Worm (Caenorhabditis elegans) whole organism, L2 larva: Measurements from ENCODE around the gene F10E9.10.

Source experiments
- C34F6.9 ChIP-seq: fragments of 150-350 bp; optimal IDR thresholded peaks from 2 replicates; lab custom pipeline; 2014; ENCODE audit warnings: missing biosample characterization, missing genetic modification characterization
- F13H6.1 ChIP-seq: sonication (generic microtip); optimal IDR thresholded peaks from 2 replicates; lab custom pipeline; 2016; ENCODE audit warnings: missing genetic modification characterization, missing compliant biosample characterization
- R02D3.7 ChIP-seq: fragments of 150-350 bp; optimal IDR thresholded peaks from 2 replicates; lab custom pipeline; 2014; ENCODE audit warnings: missing biosample characterization, missing genetic modification characterization
- Y55F3AM.14 ChIP-seq: fragments of 200-800 bp; sonication (Bioruptor generic); optimal IDR thresholded peaks from 2 replicates; lab custom pipeline; 2018; ENCODE audit warnings: mild to moderate bottlenecking, missing genetic modification characterization, missing compliant biosample characterization
- ZK546.5 ChIP-seq: sonication (generic microtip); optimal IDR thresholded peaks from 2 replicates; lab custom pipeline; 2017; ENCODE audit warnings: missing biosample characterization, missing genetic modification characterization
- alr-1 ChIP-seq: fragments of 150-350 bp; optimal IDR thresholded peaks from 2 replicates; lab custom pipeline; 2014; ENCODE audit warnings: missing biosample characterization, missing genetic modification characterization
- aly-2 ChIP-seq: fragments of 150-350 bp; optimal IDR thresholded peaks from 2 replicates; lab custom pipeline; 2014; ENCODE audit warnings: missing biosample characterization, missing genetic modification characterization
- ama-1 ChIP-seq: fragments of 150-350 bp; optimal IDR thresholded peaks from 2 replicates; lab custom pipeline; 2018; ENCODE audit warnings: inconsistent platforms
- blmp-1 ChIP-seq: sonication (generic microtip); optimal IDR thresholded peaks from 2 replicates; lab custom pipeline; 2017; ENCODE audit warnings: missing genetic modification characterization, mild to moderate bottlenecking, missing compliant biosample characterization, antibody characterized with exemption, moderate library complexity; ENCODE audit not compliant: insufficient read depth
- ceh-16 ChIP-seq: fragments of 150-350 bp; optimal IDR thresholded peaks from 2 replicates; lab custom pipeline; 2014; ENCODE audit warnings: missing biosample characterization, missing genetic modification characterization
- ceh-82 ChIP-seq: fragments of 150-350 bp; optimal IDR thresholded peaks from 2 replicates; lab custom pipeline; 2014; ENCODE audit warnings: missing biosample characterization, missing genetic modification characterization
- crh-2 ChIP-seq: sonication (generic microtip); optimal IDR thresholded peaks from 2 replicates; lab custom pipeline; 2017; ENCODE audit warnings: missing biosample characterization, missing genetic modification characterization
- dmd-4 ChIP-seq: sonication (generic microtip); optimal IDR thresholded peaks from 2 replicates; lab custom pipeline; 2017; ENCODE audit warnings: missing biosample characterization, missing genetic modification characterization
- egl-27 ChIP-seq: sonication (generic microtip); optimal IDR thresholded peaks from 3 replicates; lab custom pipeline; 2017; ENCODE audit warnings: missing biosample characterization, missing genetic modification reagents, missing genetic modification characterization
- elt-1 ChIP-seq: fragments of 150-350 bp; optimal IDR thresholded peaks from 2 replicates; lab custom pipeline; 2014; ENCODE audit warnings: missing biosample characterization, missing genetic modification characterization
- elt-3 ChIP-seq: sonication (generic microtip); optimal IDR thresholded peaks from 2 replicates; lab custom pipeline; 2017; ENCODE audit warnings: missing biosample characterization, missing genetic modification characterization
- fos-1 ChIP-seq: fragments of 150-350 bp; optimal IDR thresholded peaks from 2 replicates; lab custom pipeline; 2014; ENCODE audit warnings: missing biosample characterization, missing genetic modification characterization
- gmeb-1 ChIP-seq: fragments of 150-350 bp; optimal IDR thresholded peaks from 2 replicates; lab custom pipeline; 2014; ENCODE audit warnings: missing biosample characterization, missing genetic modification characterization
- lin-11 ChIP-seq: fragments of 150-350 bp; sonication (generic microtip); optimal IDR thresholded peaks from 2 replicates; lab custom pipeline; 2014; ENCODE audit warnings: missing biosample characterization, missing genetic modification characterization, inconsistent platforms, mixed read lengths
- lin-13 ChIP-seq: fragments of 150-350 bp; optimal IDR thresholded peaks from 2 replicates; lab custom pipeline; 2014; ENCODE audit warnings: missing biosample characterization, missing genetic modification reagents, missing genetic modification characterization
- lin-39 ChIP-seq: fragments of 150-350 bp; optimal IDR thresholded peaks from 2 replicates; lab custom pipeline; 2014; ENCODE audit warnings: missing biosample characterization, missing genetic modification reagents, missing genetic modification characterization
- lsy-2 ChIP-seq, 2 experiments: fragments of 150-350 bp in 1 of 2; sonication (generic microtip) in 1 of 2; optimal IDR thresholded peaks; 2 replicates each; lab custom pipeline; 2014 to 2017; ENCODE audit warnings: missing biosample characterization in 2 of 2, missing genetic modification characterization in 2 of 2
- mab-5 ChIP-seq: fragments of 150-350 bp; optimal IDR thresholded peaks from 2 replicates; lab custom pipeline; 2014; ENCODE audit warnings: missing biosample characterization, missing genetic modification characterization
- mdl-1 ChIP-seq, 2 experiments: fragments of 150-350 bp in 1 of 2; sonication (generic microtip) in 1 of 2; optimal IDR thresholded peaks; 2 replicates each; lab custom pipeline; 2017; ENCODE audit warnings: missing biosample characterization in 2 of 2, missing genetic modification characterization in 2 of 2
- nhr-10 ChIP-seq: sonication (generic microtip); optimal IDR thresholded peaks from 2 replicates; lab custom pipeline; 2017; ENCODE audit warnings: missing biosample characterization, missing genetic modification characterization
- nhr-12 ChIP-seq: fragments of 150-350 bp; optimal IDR thresholded peaks from 2 replicates; lab custom pipeline; 2014; ENCODE audit warnings: missing biosample characterization, missing genetic modification characterization
- nhr-129 ChIP-seq: fragments of 150-350 bp; optimal IDR thresholded peaks from 2 replicates; lab custom pipeline; 2014; ENCODE audit warnings: missing biosample characterization, missing genetic modification characterization
- nhr-21 ChIP-seq: fragments of 150-350 bp; optimal IDR thresholded peaks from 2 replicates; lab custom pipeline; 2014; ENCODE audit warnings: missing biosample characterization, missing genetic modification characterization
- nhr-23 ChIP-seq: fragments of 150-350 bp; optimal IDR thresholded peaks from 2 replicates; lab custom pipeline; 2014; ENCODE audit warnings: missing biosample characterization, missing genetic modification reagents, missing genetic modification characterization
- nhr-6 ChIP-seq: fragments of 150-350 bp; optimal IDR thresholded peaks from 2 replicates; lab custom pipeline; 2014; ENCODE audit warnings: missing biosample characterization, missing genetic modification characterization
- nhr-77 ChIP-seq: fragments of 150-350 bp; optimal IDR thresholded peaks from 2 replicates; lab custom pipeline; 2014; ENCODE audit warnings: missing biosample characterization, missing genetic modification characterization
- peb-1 ChIP-seq: fragments of 150-350 bp; optimal IDR thresholded peaks from 2 replicates; lab custom pipeline; 2014; ENCODE audit warnings: missing biosample characterization, missing genetic modification characterization
- sem-4 ChIP-seq: fragments of 150-350 bp; optimal IDR thresholded peaks from 2 replicates; lab custom pipeline; 2014; ENCODE audit warnings: missing biosample characterization, missing genetic modification reagents, missing genetic modification characterization
- skn-1 ChIP-seq: sonication (generic microtip); optimal IDR thresholded peaks from 2 replicates; lab custom pipeline; 2017; ENCODE audit warnings: missing biosample characterization, missing genetic modification characterization
- sma-3 ChIP-seq: sonication (generic microtip); optimal IDR thresholded peaks from 2 replicates; lab custom pipeline; 2016; ENCODE audit warnings: missing genetic modification reagents, missing genetic modification characterization, missing compliant biosample characterization
- sma-9 ChIP-seq, 2 experiments: fragments of 150-350 bp in 1 of 2; sonication (generic microtip) in 1 of 2; optimal IDR thresholded peaks; 2 replicates each; lab custom pipeline; 2014 to 2016; ENCODE audit warnings: missing genetic modification characterization in 2 of 2, mild to moderate bottlenecking in 1 of 2, missing biosample characterization in 1 of 2, missing compliant biosample characterization in 1 of 2, missing genetic modification reagents in 1 of 2, moderate library complexity in 1 of 2
- unc-39 ChIP-seq: fragments of 150-350 bp; optimal IDR thresholded peaks from 2 replicates; lab custom pipeline; 2014; ENCODE audit warnings: missing biosample characterization, missing genetic modification characterization
- unc-62 ChIP-seq: fragments of 150-350 bp; optimal IDR thresholded peaks from 2 replicates; lab custom pipeline; 2014; ENCODE audit warnings: missing biosample characterization, missing genetic modification reagents, missing genetic modification characterization
- zag-1 ChIP-seq: fragments of 150-350 bp; optimal IDR thresholded peaks from 2 replicates; lab custom pipeline; 2014; ENCODE audit warnings: missing biosample characterization, missing genetic modification characterization
- ztf-1 ChIP-seq: fragments of 200-800 bp; sonication (Bioruptor generic); conservative IDR thresholded peaks from 2 replicates; pipeline ENCODE4 v1.3.6; 2022; ENCODE audit warnings: missing genetic modification characterization, missing compliant biosample characterization
- ztf-11 ChIP-seq: sonication (generic microtip); optimal IDR thresholded peaks from 2 replicates; lab custom pipeline; 2017; ENCODE audit warnings: missing biosample characterization, missing genetic modification characterization
- ztf-4 ChIP-seq: fragments of 150-350 bp; optimal IDR thresholded peaks from 2 replicates; lab custom pipeline; 2014; ENCODE audit warnings: missing biosample characterization, missing genetic modification characterization

The F10E9.10 gene

DNA sequence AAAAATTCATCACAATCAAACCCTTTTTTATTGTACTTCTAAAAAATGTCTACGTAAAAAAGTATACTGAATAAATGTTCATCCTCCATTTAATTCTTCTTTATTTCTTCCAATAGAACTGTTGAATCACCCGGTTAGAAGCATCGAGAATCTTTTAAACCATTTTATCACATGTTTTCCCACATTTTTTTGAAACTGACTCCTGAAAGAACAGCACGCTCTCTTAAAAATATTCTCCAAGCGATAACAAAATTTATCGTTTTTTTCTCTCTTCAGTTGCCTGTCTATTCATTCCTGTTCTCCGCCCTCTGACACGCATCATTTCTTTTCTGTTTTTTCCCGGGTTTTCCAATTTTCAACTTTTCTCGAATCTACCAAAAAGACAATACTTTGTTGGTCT, 4.3 kb upstream of the F10E9.10 start, which contains the start of gene F10E9.12:
F10E9.12 (plus strand) TSS at position 131 of the 400 bp plus-strand sequence.
- no peak for TF ChIP-seq mab-5 (tag; lab: Kevin White, UChicago)
- no peak for TF ChIP-seq Y55F3AM.14 (GFP tag; lab: Kevin White, UChicago)
- TF ChIP-seq egl-27 (tag; lab: Kevin White, UChicago): no peak
- TF ChIP-seq ztf-4: no peak
- TF ChIP-seq nhr-12 (tag; lab: Kevin White, UChicago): no peak
- no peak for TF ChIP-seq nhr-77 (tag; lab: Kevin White, UChicago)
- no peak for TF ChIP-seq lsy-2 (tag; optimal IDR thresholded peaks at IDR 0.05; lab: Kevin White, UChicago)
- TF ChIP-seq sma-9 (GFP tag; optimal IDR thresholded peaks at IDR 0.05; lab: Kevin White, UChicago): no peak
- no peak for TF ChIP-seq sma-9 (tag; optimal IDR thresholded peaks at IDR 0.05; lab: Kevin White, UChicago)
- no peak for TF ChIP-seq crh-2 (tag; lab: Kevin White, UChicago)
- no peak for TF ChIP-seq ztf-1
- TF ChIP-seq skn-1 (tag; lab: Kevin White, UChicago): no peak
- no peak for TF ChIP-seq dmd-4 (tag; lab: Kevin White, UChicago)
- TF ChIP-seq elt-1 (tag; lab: Kevin White, UChicago): no peak
- TF ChIP-seq ceh-82 (tag; lab: Kevin White, UChicago): no peak
- TF ChIP-seq aly-2 (tag; lab: Kevin White, UChicago): no peak
- TF ChIP-seq alr-1 (tag; lab: Kevin White, UChicago): no peak
- TF ChIP-seq ztf-11: no peak
- TF ChIP-seq elt-3 (tag; lab: Kevin White, UChicago): no peak
- TF ChIP-seq, all 48 proteins: peak for 0

ce11 chrIII:8322645-8323213, 2.6 kb upstream of the F10E9.10 start, which contains the start of gene F10E9.1:
TSS of gene F10E9.1 (plus strand) at chrIII:8323163.
- TF ChIP-seq lin-11 (tag; lab: Kevin White, UChicago) (peak; percentile 29), lsy-2 (tag; optimal IDR thresholded peaks at IDR 0.05; lab: Kevin White, UChicago) (peak in 1 of 2 experiments; percentile 32), nhr-6 (tag; lab: Kevin White, UChicago) (no peak), C34F6.9 (tag; lab: Kevin White, UChicago) (peak; percentile 14), nhr-21 (tag; lab: Kevin White, UChicago) (peak; percentile 21)

DNA sequence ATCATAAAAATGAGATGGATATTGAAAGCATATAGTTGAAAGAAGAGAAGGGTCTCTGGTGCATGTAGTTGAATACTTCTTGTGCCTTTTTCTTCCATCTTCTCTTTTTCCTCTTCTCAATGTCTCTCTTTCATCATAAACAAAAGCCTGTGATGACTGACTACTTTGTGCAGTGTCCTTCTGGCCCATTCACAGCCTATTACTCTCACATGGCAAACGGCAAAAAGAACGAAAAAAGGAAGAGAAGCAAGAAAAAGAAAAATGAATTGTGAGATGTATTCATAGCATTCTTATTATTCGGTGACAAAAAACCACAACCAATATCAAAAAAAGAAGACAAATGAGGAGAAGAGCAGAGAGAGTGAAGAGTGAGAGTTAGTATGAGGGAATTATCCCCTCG, 1.1 kb upstream of the F10E9.10 start:
- no peak for TF ChIP-seq ztf-1
- peak in 1 of 2 experiments; percentile 17 for TF ChIP-seq lsy-2 (tag; optimal IDR thresholded peaks at IDR 0.05; lab: Kevin White, UChicago)
- TF ChIP-seq crh-2 (tag; lab: Kevin White, UChicago): peak; percentile 7
- no peak for TF ChIP-seq elt-1 (tag; lab: Kevin White, UChicago)
- peak; percentile 51 for TF ChIP-seq zag-1 (tag; lab: Kevin White, UChicago)
- TF ChIP-seq skn-1 (tag; lab: Kevin White, UChicago): no peak

DNA sequence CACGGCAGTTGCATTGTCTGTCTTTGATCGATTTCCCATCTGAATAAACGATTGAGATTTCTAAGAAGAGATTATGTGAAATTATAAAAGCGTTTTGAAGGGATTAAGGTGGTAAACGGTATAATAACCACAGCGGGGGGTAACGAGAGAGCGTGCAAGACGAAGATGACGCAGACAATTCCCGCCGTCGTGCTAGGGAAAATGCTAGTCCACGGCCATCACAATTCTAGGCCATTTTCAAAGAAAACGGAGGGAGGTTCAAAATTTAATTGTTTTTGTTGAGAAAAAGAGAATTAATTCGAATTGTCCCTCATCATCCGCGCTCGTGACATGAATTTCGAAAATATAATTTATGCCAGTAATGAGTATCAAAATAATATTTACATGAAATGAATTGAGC, 983 bp downstream of the F10E9.10 start, which contains the start of gene F10E9.11:
F10E9.11 (minus strand) TSS at position 161 of the 400 bp plus-strand sequence.
- TF ChIP-seq elt-1 (tag; lab: Kevin White, UChicago): no peak
- peak; percentile 84 for TF ChIP-seq sma-9 (GFP tag; optimal IDR thresholded peaks at IDR 0.05; lab: Kevin White, UChicago)
- no peak for TF ChIP-seq sma-9 (tag; optimal IDR thresholded peaks at IDR 0.05; lab: Kevin White, UChicago)
- TF ChIP-seq Y55F3AM.14 (GFP tag; lab: Kevin White, UChicago): no peak
- TF ChIP-seq nhr-10 (tag; lab: Kevin White, UChicago): no peak
- TF ChIP-seq peb-1 (tag; lab: Kevin White, UChicago): no peak
- TF ChIP-seq blmp-1 (tag; lab: Kevin White, UChicago): peak; percentile 12
- TF ChIP-seq ama-1 (lab: Kevin White, UChicago): no peak
- no peak for TF ChIP-seq ztf-11
- no peak for TF ChIP-seq lin-39
- TF ChIP-seq nhr-6 (tag; lab: Kevin White, UChicago): peak; percentile 9
- TF ChIP-seq sem-4 (tag; lab: Kevin White, UChicago): peak; percentile 58
- TF ChIP-seq alr-1 (tag; lab: Kevin White, UChicago): no peak
- peak; percentile 73 for TF ChIP-seq nhr-129
- no peak for TF ChIP-seq ztf-4
- TF ChIP-seq nhr-12 (tag; lab: Kevin White, UChicago): no peak
- TF ChIP-seq dmd-4 (tag; lab: Kevin White, UChicago): no peak
- peak; percentile 69 for TF ChIP-seq mab-5 (tag; lab: Kevin White, UChicago)
- TF ChIP-seq ceh-82 (tag; lab: Kevin White, UChicago): no peak
- TF ChIP-seq ztf-1: no peak
- TF ChIP-seq aly-2 (tag; lab: Kevin White, UChicago): no peak
- no peak for TF ChIP-seq nhr-23 (tag; lab: Kevin White, UChicago)
- no peak for TF ChIP-seq R02D3.7 (tag; lab: Kevin White, UChicago)
- TF ChIP-seq unc-39 (tag; lab: Kevin White, UChicago): no peak
- TF ChIP-seq lsy-2 (tag; optimal IDR thresholded peaks at IDR 0.05; lab: Kevin White, UChicago): peak; percentile 66 to 89
- TF ChIP-seq ZK546.5 (tag; lab: Kevin White, UChicago): no peak
- peak; percentile 84 for TF ChIP-seq F13H6.1 (tag; lab: Kevin White, UChicago)
- TF ChIP-seq fos-1 (tag; lab: Kevin White, UChicago): peak; percentile 38
- no peak for TF ChIP-seq elt-3 (tag; lab: Kevin White, UChicago)
- TF ChIP-seq unc-62 (GFP tag; lab: Kevin White, UChicago): no peak
- peak; percentile 79 for TF ChIP-seq lin-13 (GFP tag; lab: Kevin White, UChicago)
- TF ChIP-seq zag-1 (tag; lab: Kevin White, UChicago): no peak
- no peak for TF ChIP-seq ceh-16 (tag; lab: Kevin White, UChicago)
- no peak for TF ChIP-seq nhr-77 (tag; lab: Kevin White, UChicago)
- TF ChIP-seq mdl-1 (tag; optimal IDR thresholded peaks at IDR 0.05; lab: Kevin White, UChicago): no peak
- TF ChIP-seq C34F6.9 (tag; lab: Kevin White, UChicago): peak; percentile 86
- TF ChIP-seq gmeb-1: peak; percentile 94
- peak; percentile 82 for TF ChIP-seq sma-3
- TF ChIP-seq nhr-21 (tag; lab: Kevin White, UChicago): peak; percentile 44
- TF ChIP-seq egl-27 (tag; lab: Kevin White, UChicago): peak; percentile 26
